Worm (Caenorhabditis elegans) whole organism, L4 larva: ENCODE measurements around the gene srw-101.
A peak's percentile ranks its signal among the peaks of the same experiment; 100 is the strongest.

Source experiments
- D1046.2 ChIP-seq: fragments of 200-800 bp; sonication (Bioruptor generic); IDR thresholded peaks from 2 replicates; pipeline ENCODE4 v1.3.6; 2022; ENCODE audit warnings: missing genetic modification characterization, missing compliant biosample characterization
- F37D6.2 ChIP-seq: sonication (generic microtip); optimal IDR thresholded peaks from 2 replicates; lab custom pipeline; 2016; ENCODE audit warnings: mild to moderate bottlenecking, missing genetic modification characterization, missing compliant biosample characterization
- R02D3.7 ChIP-seq: fragments of 150-350 bp; sonication (generic microtip); optimal IDR thresholded peaks from 3 replicates; lab custom pipeline; 2014; ENCODE audit warnings: missing biosample characterization, missing genetic modification characterization
- Y48G9A.11 ChIP-seq: fragments of 200-800 bp; sonication (Bioruptor generic); IDR thresholded peaks from 2 replicates; pipeline ENCODE4 v1.3.6; 2022; ENCODE audit warnings: missing genetic modification reagents, missing genetic modification characterization, missing compliant biosample characterization
- Y5F2A.4 ChIP-seq: fragments of 200-800 bp; sonication (Bioruptor generic); optimal IDR thresholded peaks from 2 replicates; lab custom pipeline; 2018; ENCODE audit warnings: mild to moderate bottlenecking, missing genetic modification characterization, missing compliant biosample characterization
- Y75B8A.6 ChIP-seq: fragments of 200-800 bp; sonication (Bioruptor generic); IDR thresholded peaks from 2 replicates; pipeline ENCODE4 v1.3.6; 2022; ENCODE audit warnings: missing genetic modification reagents, missing genetic modification characterization, missing compliant biosample characterization
- ZK337.2 ChIP-seq: fragments of 200-800 bp; sonication (Bioruptor generic); IDR thresholded peaks from 2 replicates; pipeline ENCODE4 v1.3.6; 2022; ENCODE audit warnings: missing genetic modification reagents, missing genetic modification characterization, missing compliant biosample characterization
- ama-1 ChIP-seq: fragments of 150-350 bp; optimal IDR thresholded peaks from 2 replicates; lab custom pipeline; 2014; ENCODE audit warnings: inconsistent platforms, mixed read lengths
- arid-1 ChIP-seq: fragments of 200-800 bp; sonication (Bioruptor generic); conservative IDR thresholded peaks from 2 replicates; pipeline ENCODE4 v1.3.6; 2022; ENCODE audit warnings: missing genetic modification reagents, missing genetic modification characterization, missing compliant biosample characterization
- ceh-44 ChIP-seq: fragments of 200-800 bp; sonication (Bioruptor generic); IDR thresholded peaks from 2 replicates; pipeline ENCODE4 v1.3.6; 2022; ENCODE audit warnings: missing genetic modification reagents, missing genetic modification characterization, missing compliant biosample characterization
- ceh-82 ChIP-seq: sonication (generic microtip); optimal IDR thresholded peaks from 2 replicates; lab custom pipeline; 2017; ENCODE audit warnings: missing biosample characterization, missing genetic modification characterization
- ces-1 ChIP-seq: fragments of 150-350 bp; sonication (generic microtip); optimal IDR thresholded peaks from 4 replicates; lab custom pipeline; 2014; ENCODE audit warnings: missing biosample characterization, missing genetic modification reagents, missing genetic modification characterization
- dmd-6 ChIP-seq: fragments of 200-800 bp; sonication (Bioruptor generic); IDR thresholded peaks from 2 replicates; pipeline ENCODE4 v1.3.6; 2022; ENCODE audit warnings: missing genetic modification reagents, missing genetic modification characterization, missing compliant biosample characterization
- duxl-1 ChIP-seq: sonication (generic microtip); optimal IDR thresholded peaks from 2 replicates; lab custom pipeline; 2016; ENCODE audit warnings: mild to moderate bottlenecking, missing genetic modification characterization, moderate library complexity, missing compliant biosample characterization; ENCODE audit not compliant: poor library complexity
- fkh-10 ChIP-seq: fragments of 150-350 bp; optimal IDR thresholded peaks from 2 replicates; lab custom pipeline; 2014; ENCODE audit warnings: missing biosample characterization, missing genetic modification reagents, missing genetic modification characterization
- hif-1 ChIP-seq, 2 experiments: sonication (generic microtip); optimal IDR thresholded peaks; 2 replicates each; lab custom pipeline; 2016 to 2017; ENCODE audit warnings: missing compliant biosample characterization in 2 of 2, missing genetic modification characterization in 2 of 2, missing genetic modification reagents in 2 of 2, missing genotype in 2 of 2, mild to moderate bottlenecking in 1 of 2
- hmg-1.1 ChIP-seq: fragments of 200-800 bp; sonication (Bioruptor generic); IDR thresholded peaks from 2 replicates; pipeline ENCODE4 v1.3.6; 2022; ENCODE audit warnings: missing genetic modification reagents, missing genetic modification characterization, missing compliant biosample characterization
- lim-7 ChIP-seq: fragments of 200-800 bp; sonication (Bioruptor generic); IDR thresholded peaks from 2 replicates; pipeline ENCODE4 v1.3.6; 2022; ENCODE audit warnings: missing genetic modification characterization, missing compliant biosample characterization
- lin-13 ChIP-seq: fragments of 150-350 bp; optimal IDR thresholded peaks from 2 replicates; lab custom pipeline; 2014; ENCODE audit warnings: missing biosample characterization, missing genetic modification reagents, missing genetic modification characterization
- lin-15B ChIP-seq: fragments of 150-350 bp; sonication (generic microtip); optimal IDR thresholded peaks from 3 replicates; lab custom pipeline; 2014; ENCODE audit warnings: missing biosample characterization, missing genetic modification characterization
- nhr-28 ChIP-seq: fragments of 150-350 bp; optimal IDR thresholded peaks from 2 replicates; lab custom pipeline; 2014; ENCODE audit warnings: missing biosample characterization, missing genetic modification characterization
- nhr-77 ChIP-seq: fragments of 150-350 bp; optimal IDR thresholded peaks from 2 replicates; lab custom pipeline; 2014; ENCODE audit warnings: missing biosample characterization, missing genetic modification characterization
- pha-4 ChIP-seq, 2 experiments: fragments of 150-350 bp in 1 of 2; fragments of 200-800 bp in 1 of 2; sonication (Bioruptor generic) in 1 of 2; IDR thresholded peaks in 1 of 2; optimal IDR thresholded peaks in 1 of 2; 2 replicates each; pipeline versions ENCODE4 v1.3.6 to Lab custom; 2014 to 2022; ENCODE audit warnings: missing genetic modification characterization in 2 of 2, missing genetic modification reagents in 2 of 2, missing biosample characterization in 1 of 2, missing compliant biosample characterization in 1 of 2
- rbr-2 ChIP-seq: sonication (generic microtip); optimal IDR thresholded peaks from 2 replicates; lab custom pipeline; 2016; ENCODE audit warnings: missing genotype, missing genetic modification characterization, missing compliant biosample characterization
- sdz-12 ChIP-seq: fragments of 200-800 bp; sonication (Bioruptor generic); optimal IDR thresholded peaks from 2 replicates; lab custom pipeline; 2018; ENCODE audit warnings: mild to moderate bottlenecking, missing genetic modification characterization, missing compliant biosample characterization
- set-16 ChIP-seq: fragments of 200-800 bp; sonication (Bioruptor generic); IDR thresholded peaks from 2 replicates; pipeline ENCODE4 v1.3.6; 2022; ENCODE audit warnings: missing genetic modification reagents, missing genetic modification characterization, missing compliant biosample characterization
- unc-39 ChIP-seq: sonication (generic microtip); optimal IDR thresholded peaks from 2 replicates; lab custom pipeline; 2017; ENCODE audit warnings: missing biosample characterization, missing genetic modification characterization
- unc-62 ChIP-seq, 3 experiments: fragments of 150-350 bp in 1 of 3; sonication (generic microtip); optimal IDR thresholded peaks in 2 of 3; peaks in 1 of 3; 1 replicate in 1 of 3; 2 replicates in 2 of 3; lab custom pipeline; 2014 to 2017; ENCODE audit warnings: missing biosample characterization in 3 of 3, missing genetic modification characterization in 3 of 3, missing genetic modification reagents in 3 of 3, missing genotype in 1 of 3
- vab-7 ChIP-seq: fragments of 200-800 bp; sonication (Bioruptor generic); IDR thresholded peaks from 2 replicates; pipeline ENCODE4 v1.3.6; 2022; ENCODE audit warnings: missing genetic modification reagents, missing genetic modification characterization, missing compliant biosample characterization
- zag-1 ChIP-seq: fragments of 150-350 bp; optimal IDR thresholded peaks from 2 replicates; lab custom pipeline; 2014; ENCODE audit warnings: missing biosample characterization, missing genetic modification characterization
- zfp-2 ChIP-seq: sonication (generic microtip); optimal IDR thresholded peaks from 2 replicates; lab custom pipeline; 2016; ENCODE audit warnings: mild to moderate bottlenecking, missing genetic modification characterization, missing compliant biosample characterization
- zip-11 ChIP-seq: fragments of 200-800 bp; sonication (Bioruptor generic); IDR thresholded peaks from 2 replicates; pipeline ENCODE4 v1.3.6; 2022; ENCODE audit warnings: missing genetic modification characterization, missing compliant biosample characterization
- ztf-11 ChIP-seq: fragments of 150-350 bp; optimal IDR thresholded peaks from 2 replicates; lab custom pipeline; 2014; ENCODE audit warnings: missing biosample characterization, missing genetic modification characterization

The srw-101 gene

DNA sequence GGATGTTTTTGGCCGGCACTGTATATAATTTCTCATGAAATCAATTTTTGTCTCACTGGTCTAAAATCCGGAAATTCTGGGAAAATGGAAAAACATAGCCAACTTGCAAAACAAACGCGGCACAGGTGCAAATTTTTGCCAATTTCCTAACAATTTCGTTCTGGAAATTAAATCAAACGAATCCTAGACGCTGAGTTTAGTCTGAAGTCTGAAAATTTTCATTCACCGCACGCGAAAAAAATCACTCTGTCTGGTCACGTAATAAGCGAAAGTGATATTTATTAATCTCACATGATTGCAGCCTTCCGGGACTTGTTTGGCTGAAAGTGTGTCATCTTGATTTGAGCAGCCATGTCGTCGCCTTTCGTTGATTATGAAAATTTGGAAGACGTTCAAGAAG lies 5.2 kb upstream of the srw-101 start, which contains the start of gene srw-103:
srw-103 (plus strand) TSS at position 301 of the 400 bp plus-strand sequence.
- TF ChIP-seq ama-1 (no peak), zip-11 (GFP tag; lab: Robert Waterston, UW) (no peak)

DNA sequence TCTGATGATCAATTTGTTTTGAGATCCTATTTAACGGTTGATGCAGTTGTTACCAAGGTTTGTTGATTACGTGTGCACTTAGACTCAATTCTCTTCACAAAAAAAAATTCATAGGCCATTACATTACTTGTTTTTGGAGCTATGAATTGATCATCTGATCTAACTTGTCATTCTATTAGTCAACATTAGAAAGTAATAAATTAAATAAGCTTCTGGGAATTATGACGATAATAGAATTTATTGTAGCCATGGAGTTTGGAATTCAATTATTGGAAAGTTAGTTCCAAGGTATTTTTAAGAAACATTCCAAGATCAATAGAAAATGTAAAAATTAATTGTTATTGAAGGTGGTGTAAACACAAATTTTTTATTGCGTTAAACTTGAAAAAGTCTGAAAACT lies 3.8 kb upstream of the srw-101 start:
- no peak for TF ChIP-seq hmg-1.1
- peak; percentile 5 for TF ChIP-seq ces-1 (GFP tag; lab: Kevin White, UChicago)
- no peak for TF ChIP-seq Y75B8A.6 (GFP tag; lab: Robert Waterston, UW)
- TF ChIP-seq F37D6.2 (tag; lab: Kevin White, UChicago), result no peak
- TF ChIP-seq pha-4 (GFP tag; IDR thresholded peaks at IDR 0.05; lab: Robert Waterston, UW), result no peak
- TF ChIP-seq pha-4 (tag; optimal IDR thresholded peaks at IDR 0.05; lab: Kevin White, UChicago), result no peak

DNA sequence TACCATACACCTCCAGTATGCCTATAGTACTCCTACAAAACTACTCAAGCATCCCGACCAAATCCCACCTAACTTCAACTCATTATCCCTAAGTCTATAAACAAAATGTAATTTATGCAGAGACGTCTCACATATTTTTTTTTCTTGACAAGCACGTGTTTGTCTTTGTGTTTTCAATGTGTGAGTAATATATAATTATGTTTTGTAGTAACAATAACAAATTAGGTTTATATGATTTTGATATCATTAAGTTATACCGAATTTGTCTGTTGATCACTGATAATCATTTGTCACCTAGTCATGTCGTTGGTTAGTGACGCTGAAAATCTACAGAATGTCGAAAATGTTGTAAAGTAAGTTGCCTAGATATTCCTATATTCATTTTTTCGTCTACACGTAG lies 2.1 kb upstream of the srw-101 start, which contains the start of gene srw-102:
srw-102 (plus strand) TSS at position 301 of the 400 bp plus-strand sequence.
- TF ChIP-seq lin-13, result no peak

DNA sequence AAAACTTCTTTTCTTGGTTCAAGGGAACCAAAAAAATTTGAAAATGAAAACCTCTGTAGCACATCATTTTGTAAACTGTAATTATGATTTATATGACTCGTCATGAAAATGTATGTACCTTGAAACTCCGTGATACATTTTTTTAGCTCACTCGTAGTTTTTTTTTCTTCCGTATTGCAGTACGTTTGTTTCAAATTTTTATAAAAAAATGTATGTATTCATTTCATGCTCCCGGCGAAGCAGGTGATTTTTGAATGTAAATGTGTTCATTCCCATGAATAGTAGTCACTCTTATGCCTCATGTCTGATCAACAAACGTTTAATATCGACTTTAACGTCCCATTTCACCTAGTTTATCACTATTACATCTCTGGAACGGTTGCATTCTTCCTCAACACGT lies 3.3 kb downstream of the srw-101 start, which contains the start of gene sri-27:
sri-27 (plus strand) TSS at position 301 of the 400 bp plus-strand sequence.
- TF ChIP-seq set-16 (GFP tag; lab: Robert Waterston, UW) (no peak), ZK337.2 (GFP tag; lab: Robert Waterston, UW) (no peak), pha-4 (GFP tag; IDR thresholded peaks at IDR 0.05; lab: Robert Waterston, UW) (no peak), pha-4 (tag; optimal IDR thresholded peaks at IDR 0.05; lab: Kevin White, UChicago) (no peak), ceh-44 (GFP tag; lab: Robert Waterston, UW) (no peak), lim-7 (no peak), ceh-82 (tag; lab: Kevin White, UChicago) (no peak), Y5F2A.4 (GFP tag; lab: Kevin White, UChicago) (no peak), arid-1 (no peak), zfp-2 (tag; lab: Kevin White, UChicago) (no peak), Y48G9A.11 (GFP tag; lab: Robert Waterston, UW) (no peak)

DNA sequence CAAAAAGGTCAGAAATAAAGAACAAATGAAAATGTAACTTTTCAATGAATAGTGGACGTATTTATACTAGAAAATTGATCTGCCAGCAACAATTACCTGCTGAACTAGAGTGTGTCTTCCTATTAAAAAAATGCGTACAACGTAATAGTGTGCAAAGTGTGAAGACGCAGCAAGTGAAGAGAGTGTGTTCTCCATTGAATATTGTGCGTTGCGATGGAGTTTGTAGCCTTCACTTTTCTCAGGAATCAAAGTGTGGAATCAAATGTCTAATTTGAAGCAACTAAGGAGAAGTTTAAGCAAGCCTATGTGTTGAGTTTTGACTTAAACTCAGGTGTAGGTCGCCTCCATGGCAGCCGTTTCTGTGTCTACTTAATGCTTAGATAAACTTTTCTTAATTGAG lies 9.9 kb downstream of the srw-101 start, which contains the start of gene gst-21:
gst-21 (minus strand) TSS at position 101 of the 400 bp plus-strand sequence.
- TF ChIP-seq nhr-77 (tag; lab: Kevin White, UChicago) (no peak), fkh-10 (no peak), R02D3.7 (tag; lab: Kevin White, UChicago) (no peak), zag-1 (tag; lab: Kevin White, UChicago) (no peak), nhr-28 (tag; lab: Kevin White, UChicago) (peak; percentile 65), D1046.2 (no peak), vab-7 (GFP tag; lab: Robert Waterston, UW) (no peak), sdz-12 (GFP tag; lab: Kevin White, UChicago) (no peak), ztf-11 (tag; lab: Kevin White, UChicago) (no peak), unc-39 (tag; lab: Kevin White, UChicago) (no peak), duxl-1 (no peak), rbr-2 (tag; lab: Kevin White, UChicago) (no peak), lin-15B (no peak), lim-7 (no peak), dmd-6 (no peak), ces-1 (GFP tag; lab: Kevin White, UChicago) (no peak), unc-62 (GFP tag; optimal IDR thresholded peaks at IDR 0.05 in 1 of 2; lab: Kevin White, UChicago) (peak in 1 of 2 experiments; percentile 15), unc-62 (tag; optimal IDR thresholded peaks at IDR 0.05; lab: Kevin White, UChicago) (no peak), hif-1 (tag; optimal IDR thresholded peaks at IDR 0.05; lab: Kevin White, UChicago) (no peak)
